Fruit fly (Drosophila melanogaster): ENCODE measurements around the gene Cln3.

Cln3 gene

DNA sequence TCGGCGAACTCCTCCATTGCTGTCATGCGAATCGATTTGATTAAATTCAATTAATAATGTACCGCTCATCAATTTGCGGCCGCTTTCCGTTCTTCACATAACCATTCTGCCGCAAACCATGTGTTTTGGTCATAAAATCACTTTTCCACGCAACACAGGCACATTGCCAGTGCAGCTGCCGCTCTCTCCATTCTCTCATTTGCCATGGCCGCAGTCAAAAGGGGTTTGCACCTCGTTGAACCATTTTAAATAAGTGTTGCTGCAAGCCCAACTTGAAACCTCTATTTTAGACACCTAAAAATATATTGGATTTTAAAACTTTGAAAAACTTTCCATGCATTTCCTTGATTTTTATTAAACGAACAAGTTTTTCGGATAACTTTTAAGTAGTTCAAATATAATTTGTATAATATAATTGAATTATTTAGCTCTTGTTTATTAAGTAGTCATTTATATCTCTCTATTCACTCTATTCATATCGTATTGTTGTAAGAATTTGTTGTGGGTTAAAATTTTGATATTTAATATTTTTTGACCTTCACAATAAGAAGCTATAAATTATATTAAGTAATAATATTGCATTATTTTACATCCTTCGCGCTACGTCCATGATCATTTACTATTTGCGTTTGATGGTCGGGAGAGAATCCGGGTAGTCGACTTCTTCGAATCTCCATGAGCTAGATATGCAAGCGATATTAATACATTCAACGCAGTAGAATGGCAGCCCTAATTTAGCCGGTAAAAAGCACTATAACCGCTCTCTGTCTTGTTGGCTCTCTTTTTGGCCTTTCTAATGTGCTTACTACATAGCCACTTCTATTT is 42.9 kb upstream of the Cln3 start, which contains the start of gene CG5535 (continued):
- TF ChIP-seq CG6654 (GFP tag; optimal IDR thresholded peaks at IDR 0.05) (peak; percentile 26), dysf (GFP tag; IDR thresholded peaks at IDR 0.05) (peak; percentile 69), gcm (GFP tag; optimal IDR thresholded peaks at IDR 0.05) (peak; percentile 68), trh (GFP tag; optimal IDR thresholded peaks at IDR 0.05) (peak; percentile 49), CG10209 (GFP tag; optimal IDR thresholded peaks at IDR 0.05) (peak; percentile 88), Chrac-16 (GFP tag; optimal IDR thresholded peaks at IDR 0.05) (peak; percentile 64), CG7839 (tag; optimal IDR thresholded peaks at IDR 0.05) (peak; percentile 90), tx (GFP tag; optimal IDR thresholded peaks at IDR 0.05) (no peak), Sox102F (GFP tag; optimal IDR thresholded peaks at IDR 0.05) (peak; percentile 80), CG1603 (tag; optimal IDR thresholded peaks at IDR 0.05) (peak; percentile 84), CG12236 (GFP tag; optimal IDR thresholded peaks at IDR 0.05) (no peak), Dfd (GFP tag; optimal IDR thresholded peaks at IDR 0.05) (no peak), CG4707 (GFP tag; optimal IDR thresholded peaks at IDR 0.05) (peak; percentile 26), CG9932 (GFP tag; IDR thresholded peaks at IDR 0.05) (peak; percentile 64), hbn (GFP tag; IDR thresholded peaks at IDR 0.05; ENCODE audit: partially characterized antibody) (no peak), Gsc (GFP tag; IDR thresholded peaks at IDR 0.05) (no peak), chinmo (GFP tag; IDR thresholded peaks at IDR 0.05; ENCODE audit: partially characterized antibody) (peak; percentile 63; the same call in 1 of the 4 replicates), CG10147 (GFP tag; optimal IDR thresholded peaks at IDR 0.05) (peak; percentile 86), repo (GFP tag; optimal IDR thresholded peaks at IDR 0.05) (no peak), Dref (GFP tag; IDR thresholded peaks at IDR 0.05) (no peak), salm (tag; optimal IDR thresholded peaks at IDR 0.05) (peak; percentile 60), bigmax (GFP tag; optimal IDR thresholded peaks at IDR 0.05) (no peak), Camta (GFP tag; optimal IDR thresholded peaks at IDR 0.05) (peak; percentile 19), CG32767 (GFP tag; IDR thresholded peaks at IDR 0.05) (0 out of 2 replicates have a peak, but pooled peaks have one; percentile 15), NK7.1 (GFP tag; optimal IDR thresholded peaks at IDR 0.05) (no peak), CG11085 (GFP tag; IDR thresholded peaks at IDR 0.05) (peak; percentile 50; the same call in 1 of the 2 replicates), cad (GFP tag; optimal IDR thresholded peaks at IDR 0.05) (no peak), CG3281 (GFP tag; optimal IDR thresholded peaks at IDR 0.05) (peak; percentile 80), fd102C (GFP tag; optimal IDR thresholded peaks at IDR 0.05) (peak; percentile 24), CG17612 (GFP tag; IDR thresholded peaks at IDR 0.05) (peak; percentile 22; the same call in 1 of the 2 replicates), CG32532 (GFP tag; IDR thresholded peaks at IDR 0.05) (peak; percentile 71), p53 (GFP tag; optimal IDR thresholded peaks at IDR 0.05) (no peak), NC2α (GFP tag; optimal IDR thresholded peaks at IDR 0.05) (no peak), sens-2 (GFP tag; IDR thresholded peaks at IDR 0.05) (no peak), CG11695 (GFP tag; IDR thresholded peaks at IDR 0.05) (peak; percentile 44; the same call in 1 of the 3 replicates), Vsx1 (GFP tag; optimal IDR thresholded peaks at IDR 0.05) (peak; percentile 34), CG16863 (GFP tag; optimal IDR thresholded peaks at IDR 0.05) (no peak), CG16815 (GFP tag; optimal IDR thresholded peaks at IDR 0.05) (peak; percentile 86), CG7271 (tag; optimal IDR thresholded peaks at IDR 0.05) (no peak), psq (GFP tag; optimal IDR thresholded peaks at IDR 0.05) (peak; percentile 36), en (GFP tag; optimal IDR thresholded peaks at IDR 0.05) (peak; percentile 24), al (GFP tag; IDR thresholded peaks at IDR 0.05) (peak; percentile 40; the same call in 1 of the 2 replicates), H2.0 (GFP tag; IDR thresholded peaks at IDR 0.05) (peak; percentile 63), ewg (GFP tag; optimal IDR thresholded peaks at IDR 0.05) (peak; percentile 63), scrt (GFP tag; optimal IDR thresholded peaks at IDR 0.05) (peak; percentile 43), HmgZ (tag; optimal IDR thresholded peaks at IDR 0.05) (peak; percentile 44), NFAT (GFP tag; IDR thresholded peaks at IDR 0.05) (peak; percentile 74), lilli (GFP tag; optimal IDR thresholded peaks at IDR 0.05) (peak; percentile 64), CG14860 (GFP tag; IDR thresholded peaks at IDR 0.05; ENCODE audit: partially characterized antibody) (no peak)

All from whole organism, embryonic.